Worm (Caenorhabditis elegans): ENCODE results near the gene ttbk-8.2.

DNA sequence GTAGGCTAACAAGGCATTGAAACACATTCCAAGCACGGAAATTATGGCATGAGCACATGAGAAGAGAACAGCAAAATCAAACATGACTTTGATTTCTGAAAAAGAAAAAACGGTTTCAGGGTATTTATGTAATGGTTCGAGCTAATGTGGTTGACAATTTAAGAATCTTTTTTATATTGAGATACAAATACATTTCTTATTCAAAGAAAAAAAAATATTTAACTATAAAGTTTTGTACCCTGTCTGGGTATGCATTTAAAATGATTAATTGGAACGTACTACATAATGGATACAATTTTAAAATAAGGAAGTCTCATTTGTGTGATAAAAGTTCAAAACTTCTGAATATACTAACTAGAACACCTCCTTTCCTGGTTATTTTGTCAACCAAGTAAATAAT, 1.6 kb upstream of the ttbk-8.2 start, which contains the start of gene srd-12:
- TF ChIP-seq ztf-29 (GFP tag; IDR thresholded peaks at IDR 0.05) (no peak), cog-1 (tag; optimal IDR thresholded peaks at IDR 0.05) (no peak), ref-1 (GFP tag; conservative IDR thresholded peaks at IDR 0.05) (no peak), klf-2 (GFP tag; conservative IDR thresholded peaks at IDR 0.05) (no peak), ztf-23 (GFP tag; IDR thresholded peaks at IDR 0.05) (no peak)

All from whole organism, midembryonic.